Worm (Caenorhabditis elegans) whole organism, L1 larva: ENCODE data around the gene mms-19.
A peak's percentile ranks its signal among the peaks of the same experiment; 100 is the strongest.

ENCODE experiments used
- C04F5.9 ChIP-seq: sonication (generic microtip); optimal IDR thresholded peaks from 2 replicates; lab custom pipeline; 2016; ENCODE audit warnings: missing genetic modification characterization, missing compliant biosample characterization
- C34B4.2 ChIP-seq: sonication (generic microtip); optimal IDR thresholded peaks from 2 replicates; lab custom pipeline; 2017; ENCODE audit warnings: mild to moderate bottlenecking, missing genetic modification characterization, missing compliant biosample characterization
- Y116A8C.19 ChIP-seq: sonication (generic microtip); optimal IDR thresholded peaks from 2 replicates; lab custom pipeline; 2016; ENCODE audit warnings: missing compliant biosample characterization, missing genetic modification characterization, borderline replicate concordance
- aha-1 ChIP-seq: fragments of 150-350 bp; optimal IDR thresholded peaks from 2 replicates; lab custom pipeline; 2014; ENCODE audit warnings: missing biosample characterization, missing genetic modification characterization
- alr-1 ChIP-seq: fragments of 200-800 bp; sonication (Bioruptor generic); optimal IDR thresholded peaks from 2 replicates; lab custom pipeline; 2018; ENCODE audit warnings: borderline replicate concordance, mild to moderate bottlenecking, missing genetic modification characterization, missing compliant biosample characterization
- aly-2 ChIP-seq: fragments of 150-350 bp; optimal IDR thresholded peaks from 2 replicates; lab custom pipeline; 2014; ENCODE audit warnings: missing biosample characterization, missing genetic modification characterization
- ama-1 ChIP-seq: fragments of 150-350 bp; optimal IDR thresholded peaks from 2 replicates; lab custom pipeline; 2014
- ceh-8 ChIP-seq: fragments of 200-800 bp; sonication (Bioruptor generic); optimal IDR thresholded peaks from 2 replicates; lab custom pipeline; 2018; ENCODE audit warnings: mild to moderate bottlenecking, missing genetic modification characterization, moderate library complexity, missing compliant biosample characterization
- ceh-82 ChIP-seq, 3 experiments: fragments of 150-350 bp in 1 of 3; sonication (generic microtip) in 2 of 3; optimal IDR thresholded peaks; 2 replicates each; lab custom pipeline; 2014 to 2017; ENCODE audit warnings: missing biosample characterization in 3 of 3, missing genetic modification characterization in 3 of 3
- ces-1 ChIP-seq: fragments of 150-350 bp; optimal IDR thresholded peaks from 2 replicates; lab custom pipeline; 2014; ENCODE audit warnings: missing biosample characterization, missing genetic modification reagents, missing genetic modification characterization
- dpl-1 ChIP-seq, 3 experiments: fragments of 150-350 bp in 2 of 3; sonication (generic microtip) in 1 of 3; optimal IDR thresholded peaks; 2 replicates each; lab custom pipeline; 2014 to 2017; ENCODE audit warnings: missing biosample characterization in 3 of 3, missing genetic modification characterization in 3 of 3, missing genetic modification reagents in 3 of 3
- efl-3 ChIP-seq: fragments of 200-800 bp; sonication (Bioruptor generic); optimal IDR thresholded peaks from 2 replicates; lab custom pipeline; 2018; ENCODE audit warnings: mild to moderate bottlenecking, missing genetic modification characterization, missing compliant biosample characterization
- egl-27 ChIP-seq, 2 experiments: fragments of 150-350 bp in 1 of 2; sonication (generic microtip); optimal IDR thresholded peaks; 3 replicates each; lab custom pipeline; 2017 to 2018; ENCODE audit warnings: missing biosample characterization in 2 of 2, missing genetic modification characterization in 2 of 2, missing genetic modification reagents in 2 of 2
- elt-2 ChIP-seq: sonication (generic microtip); optimal IDR thresholded peaks from 2 replicates; lab custom pipeline; 2016; ENCODE audit warnings: missing genetic modification characterization, mild to moderate bottlenecking, inconsistent platforms, missing compliant biosample characterization, missing genetic modification reagents
- ets-5 ChIP-seq: fragments of 200-800 bp; sonication (Bioruptor generic); IDR thresholded peaks from 2 replicates; pipeline ENCODE4 v1.3.6; 2022; ENCODE audit warnings: missing genetic modification characterization, missing compliant biosample characterization
- fkh-10 ChIP-seq: sonication (generic microtip); optimal IDR thresholded peaks from 2 replicates; lab custom pipeline; 2017; ENCODE audit warnings: missing biosample characterization, missing genetic modification reagents, missing genetic modification characterization
- fkh-4 ChIP-seq: sonication (generic microtip); optimal IDR thresholded peaks from 2 replicates; lab custom pipeline; 2016; ENCODE audit warnings: missing compliant biosample characterization, missing genetic modification characterization, borderline replicate concordance
- hlh-17 ChIP-seq: fragments of 200-800 bp; sonication (Bioruptor generic); optimal IDR thresholded peaks from 2 replicates; lab custom pipeline; 2018; ENCODE audit warnings: missing genetic modification characterization, mild to moderate bottlenecking, missing compliant biosample characterization, moderate library complexity, borderline replicate concordance
- hpl-2 ChIP-seq: fragments of 150-350 bp; optimal IDR thresholded peaks from 2 replicates; lab custom pipeline; 2014; ENCODE audit warnings: missing biosample characterization, missing genetic modification reagents, missing genetic modification characterization
- isw-1 ChIP-seq: fragments of 200-800 bp; sonication (Bioruptor generic); IDR thresholded peaks from 2 replicates; pipeline ENCODE4 v1.3.6; 2022; ENCODE audit warnings: missing genetic modification characterization, missing compliant biosample characterization
- jun-1 ChIP-seq: fragments of 150-350 bp; optimal IDR thresholded peaks from 2 replicates; lab custom pipeline; 2014; ENCODE audit warnings: missing biosample characterization, missing genetic modification reagents, missing genetic modification characterization
- lin-15B ChIP-seq: fragments of 150-350 bp; sonication (generic microtip); optimal IDR thresholded peaks from 3 replicates; lab custom pipeline; 2014; ENCODE audit warnings: missing biosample characterization, missing genetic modification characterization
- lsy-2 ChIP-seq, 2 experiments: fragments of 150-350 bp; optimal IDR thresholded peaks; 2 replicates each; lab custom pipeline; 2014; ENCODE audit warnings: missing biosample characterization in 2 of 2, missing genetic modification characterization in 2 of 2
- mab-9 ChIP-seq: fragments of 200-800 bp; sonication (Bioruptor generic); IDR thresholded peaks from 2 replicates; pipeline ENCODE4 v1.3.6; 2022; ENCODE audit warnings: missing genetic modification reagents, missing genetic modification characterization, missing compliant biosample characterization
- mef-2 ChIP-seq: fragments of 150-350 bp; optimal IDR thresholded peaks from 2 replicates; lab custom pipeline; 2014; ENCODE audit warnings: missing biosample characterization, missing genetic modification characterization
- nhr-19 ChIP-seq: fragments of 200-800 bp; sonication (Bioruptor generic); conservative IDR thresholded peaks from 2 replicates; pipeline ENCODE4 v1.3.6; 2022; ENCODE audit warnings: missing genetic modification characterization, missing compliant biosample characterization
- nhr-237 ChIP-seq: fragments of 150-350 bp; optimal IDR thresholded peaks from 2 replicates; lab custom pipeline; 2014; ENCODE audit warnings: missing biosample characterization, missing genetic modification characterization
- nhr-71 ChIP-seq: sonication (generic microtip); optimal IDR thresholded peaks from 2 replicates; lab custom pipeline; 2016; ENCODE audit warnings: mild to moderate bottlenecking, missing genetic modification characterization, moderate library complexity, missing compliant biosample characterization
- nhr-76 ChIP-seq: sonication (generic microtip); optimal IDR thresholded peaks from 2 replicates; lab custom pipeline; 2017; ENCODE audit warnings: missing biosample characterization, missing genetic modification characterization
- nhr-77 ChIP-seq: fragments of 150-350 bp; optimal IDR thresholded peaks from 2 replicates; lab custom pipeline; 2014; ENCODE audit warnings: missing biosample characterization, missing genetic modification characterization
- nhr-84 ChIP-seq: sonication (generic microtip); optimal IDR thresholded peaks from 2 replicates; lab custom pipeline; 2017; ENCODE audit warnings: missing biosample characterization, missing genetic modification characterization
- nhr-85 ChIP-seq: sonication (generic microtip); peaks from one replicate; lab custom pipeline; 2016; ENCODE audit warnings: missing genetic modification characterization, inconsistent platforms, missing compliant biosample characterization
- nhr-90 ChIP-seq: sonication (generic microtip); optimal IDR thresholded peaks from 2 replicates; lab custom pipeline; 2016; ENCODE audit warnings: mild to moderate bottlenecking, missing genetic modification characterization, missing compliant biosample characterization; ENCODE audit not compliant: poor library complexity
- pax-3 ChIP-seq: fragments of 200-800 bp; sonication (Bioruptor generic); optimal IDR thresholded peaks from 2 replicates; lab custom pipeline; 2018; ENCODE audit warnings: mild to moderate bottlenecking, missing genetic modification characterization, moderate library complexity, missing compliant biosample characterization
- rnt-1 ChIP-seq: sonication (generic microtip); optimal IDR thresholded peaks from 2 replicates; lab custom pipeline; 2016; ENCODE audit warnings: mild to moderate bottlenecking, missing genetic modification characterization, moderate library complexity, missing compliant biosample characterization
- skn-1 ChIP-seq: fragments of 150-350 bp; optimal IDR thresholded peaks from 2 replicates; lab custom pipeline; 2014; ENCODE audit warnings: missing biosample characterization, missing genetic modification characterization
- snpc-4 ChIP-seq: fragments of 150-350 bp; optimal IDR thresholded peaks from 2 replicates; lab custom pipeline; 2014; ENCODE audit warnings: missing biosample characterization, missing genetic modification characterization
- sox-4 ChIP-seq: sonication (generic microtip); optimal IDR thresholded peaks from 2 replicates; lab custom pipeline; 2016; ENCODE audit warnings: missing genetic modification characterization, missing compliant biosample characterization
- sptf-1 ChIP-seq: fragments of 150-350 bp; optimal IDR thresholded peaks from 2 replicates; lab custom pipeline; 2014; ENCODE audit warnings: missing biosample characterization, missing genetic modification characterization
- tbx-2 ChIP-seq: sonication (generic microtip); optimal IDR thresholded peaks from 2 replicates; lab custom pipeline; 2016; ENCODE audit warnings: missing genetic modification characterization, missing compliant biosample characterization
- tlp-1 ChIP-seq: fragments of 150-350 bp; optimal IDR thresholded peaks from 2 replicates; lab custom pipeline; 2014; ENCODE audit warnings: missing biosample characterization, missing genetic modification characterization
- unc-130 ChIP-seq: fragments of 150-350 bp; optimal IDR thresholded peaks from 2 replicates; lab custom pipeline; 2017; ENCODE audit warnings: missing biosample characterization, missing genetic modification characterization, inconsistent platforms
- unc-86 ChIP-seq: sonication (generic microtip); optimal IDR thresholded peaks from 2 replicates; lab custom pipeline; 2016; ENCODE audit warnings: missing genetic modification characterization, missing compliant biosample characterization
- xbp-1 ChIP-seq: sonication (generic microtip); optimal IDR thresholded peaks from 2 replicates; lab custom pipeline; 2016; ENCODE audit warnings: missing genetic modification characterization, missing compliant biosample characterization
- zag-1 ChIP-seq: fragments of 150-350 bp; optimal IDR thresholded peaks from 2 replicates; lab custom pipeline; 2014; ENCODE audit warnings: missing biosample characterization, missing genetic modification characterization
- zip-4 ChIP-seq: fragments of 200-800 bp; sonication (Bioruptor generic); optimal IDR thresholded peaks from 2 replicates; lab custom pipeline; 2018; ENCODE audit warnings: mild to moderate bottlenecking, missing genetic modification characterization, moderate library complexity, missing compliant biosample characterization
- ztf-4 ChIP-seq: fragments of 150-350 bp; optimal IDR thresholded peaks from 2 replicates; lab custom pipeline; 2014; ENCODE audit warnings: missing biosample characterization, missing genetic modification characterization

Gene mms-19

ce11 chrV:5504807-5505442 lies 9.2 kb upstream of the mms-19 start, which contains the start of the genes dnj-19 and nhr-47 (continued):
- TF ChIP-seq tbx-2 (tag; lab: Kevin White, UChicago), result peak; percentile 95
- peak in 1 of 2 experiments; percentile 40 for TF ChIP-seq egl-27 (tag; optimal IDR thresholded peaks at IDR 0.05; lab: Kevin White, UChicago)
- no peak for TF ChIP-seq ama-1 (lab: Kevin White, UChicago)
- TF ChIP-seq unc-130, result peak; percentile 73
- TF ChIP-seq tlp-1 (tag; lab: Kevin White, UChicago), result no peak
- peak; percentile 80 to 86 (median 86) for TF ChIP-seq dpl-1 (GFP tag; optimal IDR thresholded peaks at IDR 0.05; lab: Kevin White, UChicago)
- peak; percentile 36 for TF ChIP-seq fkh-4 (tag; lab: Kevin White, UChicago)
- peak; percentile 95 for TF ChIP-seq xbp-1 (tag; lab: Kevin White, UChicago)
- TF ChIP-seq ceh-8 (GFP tag; lab: Kevin White, UChicago), result peak; percentile 83
- TF ChIP-seq mef-2 (tag; lab: Kevin White, UChicago), result no peak
- peak; percentile 62 for TF ChIP-seq fkh-10 (GFP tag; lab: Kevin White, UChicago)
- TF ChIP-seq ceh-82 (tag; optimal IDR thresholded peaks at IDR 0.05; lab: Kevin White, UChicago), result peak; percentile 92 to 95 (median 94)
- TF ChIP-seq ztf-4, result peak; percentile 67
- TF ChIP-seq nhr-84 (tag; lab: Kevin White, UChicago), result no peak
- TF ChIP-seq sptf-1, result no peak
- TF ChIP-seq lsy-2 (tag; optimal IDR thresholded peaks at IDR 0.05; lab: Kevin White, UChicago), result peak; percentile 90 to 92
- peak; percentile 91 for TF ChIP-seq sox-4 (tag; lab: Kevin White, UChicago)
- TF ChIP-seq unc-86 (tag; lab: Kevin White, UChicago), result peak; percentile 94
- TF ChIP-seq zag-1 (tag; lab: Kevin White, UChicago), result no peak
- no peak for TF ChIP-seq alr-1 (tag; lab: Kevin White, UChicago)
- TF ChIP-seq C34B4.2, result no peak
- TF ChIP-seq aly-2 (tag; lab: Kevin White, UChicago), result peak; percentile 21
- no peak for TF ChIP-seq ces-1 (GFP tag; lab: Kevin White, UChicago)
- TF ChIP-seq lin-15B (tag; lab: Kevin White, UChicago), result peak; percentile 77
- TF ChIP-seq rnt-1 (tag; lab: Kevin White, UChicago), result peak; percentile 94
- peak; percentile 82 for TF ChIP-seq nhr-77 (tag; lab: Kevin White, UChicago)
- no peak for TF ChIP-seq ets-5 (GFP tag; lab: Robert Waterston, UW)
- peak; percentile 96 for TF ChIP-seq nhr-71
- peak; percentile 29 for TF ChIP-seq nhr-237
- TF ChIP-seq zip-4 (GFP tag; lab: Kevin White, UChicago), result peak; percentile 83
- TF ChIP-seq pax-3 (tag; lab: Kevin White, UChicago), result peak; percentile 88
- TF ChIP-seq nhr-19, result peak; percentile 95
- TF ChIP-seq isw-1 (GFP tag; lab: Robert Waterston, UW), result peak; percentile 89
- TF ChIP-seq, all 84 proteins: peak for 62

DNA sequence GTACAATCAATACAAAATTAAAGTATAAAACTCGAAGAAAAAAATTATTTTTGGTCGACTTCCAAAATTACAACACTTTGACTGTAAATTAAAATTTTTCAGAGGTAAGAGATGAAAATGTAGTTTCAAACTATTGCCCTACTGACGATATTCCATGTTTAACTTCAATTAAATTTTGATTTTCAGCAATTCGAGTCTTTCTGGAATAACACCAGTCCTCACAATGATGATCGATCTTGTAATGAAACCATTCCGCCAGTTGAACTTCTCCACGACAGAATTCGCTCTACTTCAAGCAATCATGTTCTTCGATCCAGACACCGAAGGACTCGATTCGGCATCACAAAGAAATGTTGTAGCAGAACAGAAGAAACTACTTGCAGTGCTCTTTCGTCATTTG lies 5.0 kb upstream of the mms-19 start:
- TF ChIP-seq C04F5.9 (tag; lab: Kevin White, UChicago) (no peak), mef-2 (tag; lab: Kevin White, UChicago) (no peak), ceh-8 (GFP tag; lab: Kevin White, UChicago) (no peak), skn-1 (tag; lab: Kevin White, UChicago) (no peak), jun-1 (tag; lab: Kevin White, UChicago) (no peak), alr-1 (tag; lab: Kevin White, UChicago) (no peak), fkh-4 (tag; lab: Kevin White, UChicago) (no peak), elt-2 (tag; lab: Kevin White, UChicago) (no peak), nhr-85 (tag; lab: Kevin White, UChicago) (no peak), pax-3 (tag; lab: Kevin White, UChicago) (no peak)

DNA sequence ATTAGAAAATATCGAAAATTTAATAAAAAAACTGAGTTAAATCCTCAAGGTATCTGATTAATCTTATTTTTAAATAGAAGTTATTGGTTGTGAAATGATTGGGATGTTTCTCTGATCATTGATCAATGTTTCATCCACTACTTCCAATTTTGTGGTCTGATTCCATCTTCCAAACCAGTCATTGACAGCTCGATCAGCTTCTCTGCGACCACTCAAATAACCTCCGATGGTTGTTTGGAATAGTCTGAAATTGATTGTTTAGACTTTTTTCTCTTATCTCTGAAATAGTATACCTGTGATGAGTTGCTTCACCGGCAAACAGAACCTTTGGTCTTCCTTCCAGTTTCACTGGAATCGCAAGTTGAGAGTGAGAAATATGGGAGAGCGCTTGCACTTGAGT lies 4.2 kb upstream of the mms-19 start:
- TF ChIP-seq dpl-1 (GFP tag; optimal IDR thresholded peaks at IDR 0.05; lab: Kevin White, UChicago) (no peak), nhr-90 (no peak), sox-4 (tag; lab: Kevin White, UChicago) (no peak), efl-3 (no peak), hlh-17 (no peak), isw-1 (GFP tag; lab: Robert Waterston, UW) (no peak), ces-1 (GFP tag; lab: Kevin White, UChicago) (no peak), Y116A8C.19 (no peak), aha-1 (tag; lab: Kevin White, UChicago) (no peak), nhr-76 (tag; lab: Kevin White, UChicago) (no peak), mab-9 (GFP tag; lab: Robert Waterston, UW) (no peak), hpl-2 (GFP tag; lab: Kevin White, UChicago) (no peak), jun-1 (tag; lab: Kevin White, UChicago) (no peak), C04F5.9 (tag; lab: Kevin White, UChicago) (no peak), unc-86 (tag; lab: Kevin White, UChicago) (no peak), alr-1 (tag; lab: Kevin White, UChicago) (no peak), sptf-1 (no peak), snpc-4 (tag; lab: Kevin White, UChicago) (no peak)
